Fruit fly (Drosophila melanogaster) whole organism, embryonic: Measurements from ENCODE around the gene CG5188.
A peak's percentile ranks its signal among the peaks of the same experiment; 100 is the strongest.

Source experiments
- Adf1 ChIP-seq: fragments of 200-800 bp; sonication (Bioruptor generic); IDR thresholded peaks from 2 replicates; pipeline ENCODE4 v1.3.6; 2022; ENCODE audit warnings: missing biosample characterization, missing genetic modification characterization
- Bteb2 ChIP-seq: fragments of 200-800 bp; sonication (Bioruptor generic); optimal IDR thresholded peaks from 2 replicates; lab custom pipeline; 2016; ENCODE audit warnings: missing biosample characterization, missing genetic modification characterization
- CG10147 ChIP-seq: fragments of 200-800 bp; sonication (Bioruptor generic); optimal IDR thresholded peaks from 2 replicates; lab custom pipeline; 2019; ENCODE audit warnings: missing biosample characterization, mild to moderate bottlenecking, missing genetic modification characterization, moderate library complexity
- CG10543 ChIP-seq: fragments of 200-800 bp; sonication (Bioruptor generic); optimal IDR thresholded peaks from 3 replicates; lab custom pipeline; 2017; ENCODE audit warnings: missing biosample characterization, mild to moderate bottlenecking, missing genetic modification characterization, moderate library complexity
- CG12155 ChIP-seq: fragments of 200-800 bp; sonication (Bioruptor generic); optimal IDR thresholded peaks from 3 replicates; lab custom pipeline; 2016; ENCODE audit warnings: missing biosample characterization, missing genetic modification characterization
- CG12299 ChIP-seq: fragments of 200-800 bp; sonication (Bioruptor generic); optimal IDR thresholded peaks from 2 replicates; lab custom pipeline; 2018; ENCODE audit warnings: missing biosample characterization, mild to moderate bottlenecking, missing genetic modification characterization
- CG1233 ChIP-seq: fragments of 200-800 bp; sonication (Bioruptor generic); optimal IDR thresholded peaks from 4 replicates; lab custom pipeline; 2018; ENCODE audit warnings: missing biosample characterization, mild to moderate bottlenecking, missing genetic modification characterization
- CG12659 ChIP-seq: fragments of 200-800 bp; sonication (Bioruptor generic); optimal IDR thresholded peaks from 3 replicates; lab custom pipeline; 2017; ENCODE audit warnings: mild to moderate bottlenecking, missing biosample characterization, missing genetic modification reagents, missing genetic modification characterization
- CG14667 ChIP-seq: fragments of 200-800 bp; sonication (Bioruptor generic); IDR thresholded peaks from 2 replicates; pipeline ENCODE4 v1.3.6; 2022; ENCODE audit warnings: missing biosample characterization, missing genetic modification characterization
- CG1603 ChIP-seq: fragments of 200-800 bp; sonication (Bioruptor generic); optimal IDR thresholded peaks from 2 replicates; lab custom pipeline; 2019; ENCODE audit warnings: missing biosample characterization, mild to moderate bottlenecking, missing genetic modification characterization, moderate library complexity
- CG31388 ChIP-seq: fragments of 200-800 bp; sonication (Bioruptor generic); optimal IDR thresholded peaks from 2 replicates; lab custom pipeline; 2016; ENCODE audit warnings: missing biosample characterization, missing genetic modification characterization
- CG3995 ChIP-seq: fragments of 200-800 bp; sonication (Bioruptor generic); optimal IDR thresholded peaks from 3 replicates; lab custom pipeline; 2016; ENCODE audit warnings: missing biosample characterization, missing genetic modification characterization
- CG4730 ChIP-seq: fragments of 200-800 bp; sonication (Bioruptor generic); IDR thresholded peaks from 2 replicates; pipeline ENCODE4 v1.3.6; 2022; ENCODE audit warnings: missing biosample characterization, missing genetic modification characterization
- CG4820 ChIP-seq: fragments of 200-800 bp; sonication (Bioruptor generic); optimal IDR thresholded peaks from 3 replicates; lab custom pipeline; 2016; ENCODE audit warnings: missing biosample characterization, missing genetic modification characterization
- CG6854 ChIP-seq: fragments of 200-800 bp; sonication (Bioruptor generic); optimal IDR thresholded peaks from 3 replicates; lab custom pipeline; 2017; ENCODE audit warnings: missing biosample characterization, mild to moderate bottlenecking, missing genetic modification characterization
- CG7357 ChIP-seq: fragments of 200-800 bp; sonication (Bioruptor generic); IDR thresholded peaks from 3 replicates; pipeline ENCODE4 v1.3.6; 2022; ENCODE audit warnings: missing biosample characterization, missing genetic modification characterization
- CG9215 ChIP-seq: fragments of 200-800 bp; sonication (Bioruptor generic); IDR thresholded peaks from 2 replicates; pipeline ENCODE4 v1.3.6; 2022; ENCODE audit warnings: missing biosample characterization, missing genetic modification characterization
- CHES-1-like ChIP-seq: fragments of 200-800 bp; sonication (Bioruptor generic); optimal IDR thresholded peaks from 2 replicates; lab custom pipeline; 2016; ENCODE audit warnings: missing biosample characterization, missing genetic modification characterization
- CTCF ChIP-seq: fragments of 200-800 bp; sonication (Bioruptor generic); optimal IDR thresholded peaks from 2 replicates; lab custom pipeline; 2017; ENCODE audit warnings: missing biosample characterization, mild to moderate bottlenecking, missing genetic modification characterization, moderate library complexity
- Chrac-16 ChIP-seq: fragments of 200-800 bp; sonication (Bioruptor generic); optimal IDR thresholded peaks from 3 replicates; lab custom pipeline; 2016; ENCODE audit warnings: missing biosample characterization, missing genetic modification characterization
- D19B ChIP-seq: fragments of 200-800 bp; sonication (Bioruptor generic); optimal IDR thresholded peaks from 2 replicates; lab custom pipeline; 2017; ENCODE audit warnings: missing biosample characterization, mild to moderate bottlenecking, missing genetic modification characterization
- Fer1 ChIP-seq: fragments of 200-800 bp; sonication (Bioruptor generic); optimal IDR thresholded peaks from 2 replicates; lab custom pipeline; 2017; ENCODE audit warnings: missing biosample characterization, mild to moderate bottlenecking, missing genetic modification characterization
- H15 ChIP-seq: fragments of 200-800 bp; sonication (Bioruptor generic); IDR thresholded peaks from 3 replicates; pipeline ENCODE4 v1.3.6; 2022; ENCODE audit warnings: missing biosample characterization, missing genetic modification characterization
- Hmr ChIP-seq: fragments of 200-800 bp; sonication (Bioruptor generic); optimal IDR thresholded peaks from 3 replicates; lab custom pipeline; 2017; ENCODE audit warnings: mild to moderate bottlenecking, missing biosample characterization, missing genetic modification reagents, missing genetic modification characterization
- Hmx ChIP-seq: fragments of 200-800 bp; sonication (Bioruptor generic); optimal IDR thresholded peaks from 2 replicates; lab custom pipeline; 2016; ENCODE audit warnings: missing biosample characterization, missing genetic modification characterization
- NC2α ChIP-seq: fragments of 200-800 bp; sonication (Bioruptor generic); optimal IDR thresholded peaks from 2 replicates; lab custom pipeline; 2016; ENCODE audit warnings: missing biosample characterization, missing genetic modification characterization
- NfI ChIP-seq: fragments of 200-800 bp; sonication (Bioruptor generic); optimal IDR thresholded peaks from 3 replicates; lab custom pipeline; 2018; ENCODE audit warnings: missing biosample characterization, mild to moderate bottlenecking, missing genetic modification characterization, moderate library complexity
- PHDP ChIP-seq: fragments of 200-800 bp; sonication (Bioruptor generic); optimal IDR thresholded peaks from 3 replicates; lab custom pipeline; 2018; ENCODE audit warnings: missing biosample characterization, mild to moderate bottlenecking, missing genetic modification characterization, moderate library complexity
- Scr ChIP-seq: fragments of 200-800 bp; sonication (Bioruptor generic); IDR thresholded peaks from 2 replicates; pipeline ENCODE4 v1.3.6; 2022; ENCODE audit warnings: missing biosample characterization, missing genetic modification characterization; ENCODE audit not compliant: partially characterized antibody
- Sin3A ChIP-seq: fragments of >200 bp; optimal IDR thresholded peaks from 2 replicates; lab custom pipeline; 2018
- Spps ChIP-seq: fragments of 200-800 bp; sonication (Bioruptor generic); optimal IDR thresholded peaks from 2 replicates; lab custom pipeline; 2018; ENCODE audit warnings: missing biosample characterization, mild to moderate bottlenecking, missing genetic modification characterization
- Sry-β ChIP-seq: fragments of 200-800 bp; sonication (Bioruptor generic); optimal IDR thresholded peaks from 2 replicates; lab custom pipeline; 2018; ENCODE audit warnings: missing biosample characterization, mild to moderate bottlenecking, missing genetic modification characterization, moderate library complexity
- TFAM ChIP-seq: fragments of 200-800 bp; sonication (Bioruptor generic); optimal IDR thresholded peaks from 2 replicates; lab custom pipeline; 2017; ENCODE audit warnings: missing biosample characterization, missing genetic modification characterization, inconsistent platforms
- Xrp1 ChIP-seq: fragments of 200-800 bp; sonication (Bioruptor generic); IDR thresholded peaks from 2 replicates; pipeline ENCODE4 v1.3.6; 2022; ENCODE audit warnings: missing biosample characterization, missing genetic modification characterization
- bab2 ChIP-seq: fragments of 200-800 bp; sonication (Bioruptor generic); optimal IDR thresholded peaks from 2 replicates; lab custom pipeline; 2016; ENCODE audit warnings: missing biosample characterization, missing genetic modification characterization
- bigmax ChIP-seq: fragments of 200-800 bp; sonication (Bioruptor generic); optimal IDR thresholded peaks from 2 replicates; lab custom pipeline; 2018; ENCODE audit warnings: missing biosample characterization, mild to moderate bottlenecking, missing genetic modification characterization
- cas ChIP-seq: fragments of 200-800 bp; sonication (Bioruptor generic); IDR thresholded peaks from 2 replicates; pipeline ENCODE4 v1.3.6; 2022; ENCODE audit warnings: missing biosample characterization, missing genetic modification characterization
- chinmo ChIP-seq: fragments of 200-800 bp; sonication (Bioruptor generic); IDR thresholded peaks from 4 replicates; pipeline ENCODE4 v1.3.6; 2022; ENCODE audit warnings: missing biosample characterization, missing genetic modification characterization; ENCODE audit not compliant: partially characterized antibody
- dpn ChIP-seq, 2 experiments: fragments of 200-800 bp; sonication (Bioruptor generic); optimal IDR thresholded peaks; 3 replicates each; lab custom pipeline; 2016; ENCODE audit warnings: missing biosample characterization in 2 of 2, missing genetic modification characterization in 2 of 2
- esg ChIP-seq: fragments of 200-800 bp; sonication (Bioruptor generic); conservative IDR thresholded peaks from 2 replicates; pipeline ENCODE4 v1.3.6; 2022; ENCODE audit warnings: missing biosample characterization, missing genetic modification characterization
- gro ChIP-seq: fragments of 200-800 bp; sonication (Bioruptor generic); optimal IDR thresholded peaks from 2 replicates; lab custom pipeline; 2016; ENCODE audit warnings: missing biosample characterization, missing genetic modification characterization
- gsb ChIP-seq: fragments of 200-800 bp; sonication (Bioruptor generic); IDR thresholded peaks from 2 replicates; pipeline ENCODE4 v1.3.6; 2022; ENCODE audit warnings: missing biosample characterization, missing genetic modification characterization
- nerfin-2 ChIP-seq: fragments of 200-800 bp; sonication (Bioruptor generic); IDR thresholded peaks from 2 replicates; pipeline ENCODE4 v1.3.6; 2022; ENCODE audit warnings: missing biosample characterization, missing genetic modification characterization; ENCODE audit not compliant: partially characterized antibody
- nmo ChIP-seq: fragments of 200-800 bp; sonication (Bioruptor generic); optimal IDR thresholded peaks from 2 replicates; lab custom pipeline; 2018; ENCODE audit warnings: missing biosample characterization, mild to moderate bottlenecking, missing genetic modification characterization, moderate library complexity
- phol ChIP-seq: fragments of 200-800 bp; sonication (Bioruptor generic); optimal IDR thresholded peaks from 3 replicates; lab custom pipeline; 2018; ENCODE audit warnings: missing biosample characterization, mild to moderate bottlenecking, missing genetic modification characterization, moderate library complexity
- pnt ChIP-seq: fragments of 200-800 bp; sonication (Bioruptor generic); optimal IDR thresholded peaks from 3 replicates; lab custom pipeline; 2016; ENCODE audit warnings: missing biosample characterization, missing genetic modification characterization
- psq ChIP-seq: fragments of 200-800 bp; sonication (Bioruptor generic); optimal IDR thresholded peaks from 2 replicates; lab custom pipeline; 2017; ENCODE audit warnings: missing biosample characterization, missing genetic modification characterization
- sens ChIP-seq: fragments of 200-800 bp; sonication (Bioruptor generic); peaks from one replicate; lab custom pipeline; 2016; ENCODE audit warnings: missing biosample characterization, missing genetic modification characterization
- seq ChIP-seq: fragments of 200-800 bp; sonication (Bioruptor generic); IDR thresholded peaks from 2 replicates; pipeline ENCODE4 v1.3.6; 2022; ENCODE audit warnings: missing biosample characterization, missing genetic modification characterization
- ttk ChIP-seq: fragments of 200-800 bp; sonication (Bioruptor generic); IDR thresholded peaks from 2 replicates; pipeline ENCODE4 v2.1.2; 2022; ENCODE audit warnings: missing biosample characterization, missing genetic modification characterization
- usp ChIP-seq: fragments of >200 bp; optimal IDR thresholded peaks from 2 replicates; lab custom pipeline; 2017; ENCODE audit warnings: missing biosample characterization, missing genetic modification characterization
- vvl ChIP-seq: fragments of 200-800 bp; sonication (Bioruptor generic); IDR thresholded peaks from 2 replicates; pipeline ENCODE4 v1.3.6; 2022; ENCODE audit warnings: missing biosample characterization, missing genetic modification characterization
- zf30C ChIP-seq: fragments of 200-800 bp; sonication (Bioruptor generic); optimal IDR thresholded peaks from 3 replicates; lab custom pipeline; 2018; ENCODE audit warnings: missing biosample characterization, mild to moderate bottlenecking, missing genetic modification characterization

The CG5188 gene

dm6 chr2L:10426534-10427048 is 2.0 kb upstream of the CG5188 start, which contains the start of the genes SmB and KdelR (continued):
- TF ChIP-seq CG4730 (no peak), CG7357 (no peak), phol (tag; lab: Kevin White, UChicago) (peak; percentile 83), CG31388 (GFP tag; lab: Kevin White, UChicago) (no peak), vvl (GFP tag; lab: Robert Waterston, UW) (0 out of 2 replicates have a peak, but pooled peaks have one; percentile 6), TFAM (GFP tag; lab: Kevin White, UChicago) (no peak), pnt (GFP tag; lab: Kevin White, UChicago) (no peak), H15 (GFP tag; lab: Robert Waterston, UW) (no peak), CG12659 (GFP tag; lab: Kevin White, UChicago) (peak; percentile 82), CG6854 (no peak), bab2 (GFP tag; lab: Kevin White, UChicago) (no peak), CG12155 (GFP tag; lab: Kevin White, UChicago) (peak; percentile 52), nmo (peak; percentile 41), Hmx (GFP tag; lab: Kevin White, UChicago) (no peak), CG1603 (peak; percentile 16), CG1233 (GFP tag; lab: Kevin White, UChicago) (no peak), nerfin-2 (peak; percentile 95), CG10543 (GFP tag; lab: Kevin White, UChicago) (no peak), zf30C (no peak), NC2α (GFP tag; lab: Kevin White, UChicago) (no peak), CG10147 (GFP tag; lab: Kevin White, UChicago) (no peak), CHES-1-like (GFP tag; lab: Kevin White, UChicago) (peak; percentile 26), Scr (GFP tag; lab: Robert Waterston, UW) (peak; percentile 86), dpn (GFP tag; optimal IDR thresholded peaks at IDR 0.05; lab: Kevin White, UChicago) (peak in 1 of 2 experiments; percentile 13), CG12299 (tag; lab: Kevin White, UChicago) (no peak), sens (GFP tag; lab: Kevin White, UChicago) (peak; percentile 81), usp (GFP tag; lab: Kevin White, UChicago) (no peak), Bteb2 (GFP tag; lab: Kevin White, UChicago) (no peak), Sin3A (peak; percentile 44), Hmr (no peak), D19B (GFP tag; lab: Kevin White, UChicago) (no peak), psq (GFP tag; lab: Kevin White, UChicago) (no peak), ttk (GFP tag; lab: Robert Waterston, UW) (no peak), NfI (GFP tag; lab: Kevin White, UChicago) (no peak), CG3995 (peak; percentile 21), CTCF (GFP tag; lab: Kevin White, UChicago) (no peak), chinmo (GFP tag; lab: Robert Waterston, UW) (peak; percentile 61; the same call in 1 of the 4 replicates), Adf1 (peak; percentile 18; the same call in 1 of the 2 replicates), Spps (tag; lab: Kevin White, UChicago) (no peak), esg (no peak), Fer1 (GFP tag; lab: Kevin White, UChicago) (peak; percentile 33), seq (no peak), cas (no peak), bigmax (GFP tag; lab: Kevin White, UChicago) (no peak), CG4820 (GFP tag; lab: Kevin White, UChicago) (no peak), gro (GFP tag; lab: Kevin White, UChicago) (no peak), CG9215 (GFP tag; lab: Robert Waterston, UW) (no peak), Xrp1 (GFP tag; lab: Robert Waterston, UW) (no peak; the same call in 1 of the 2 replicates), CG14667 (GFP tag; lab: Robert Waterston, UW) (no peak), Sry-β (no peak), Chrac-16 (GFP tag; lab: Kevin White, UChicago) (peak; percentile 7), gsb (GFP tag; lab: Robert Waterston, UW) (no peak), PHDP (tag; lab: Kevin White, UChicago) (peak; percentile 22)
